Worm (Caenorhabditis elegans) whole organism, L4 larva: ENCODE results near the gene irld-8.

ENCODE experiments used
- Y5F2A.4 ChIP-seq: fragments of 200-800 bp; sonication (Bioruptor generic); optimal IDR thresholded peaks from 2 replicates; lab custom pipeline; 2018; ENCODE audit warnings: mild to moderate bottlenecking, missing genetic modification characterization, missing compliant biosample characterization
- aly-2 ChIP-seq: sonication (generic microtip); optimal IDR thresholded peaks from 2 replicates; lab custom pipeline; 2018; ENCODE audit warnings: missing biosample characterization, missing genetic modification characterization
- egl-27 ChIP-seq: sonication (generic microtip); optimal IDR thresholded peaks from 3 replicates; lab custom pipeline; 2017; ENCODE audit warnings: missing biosample characterization, missing genetic modification reagents, missing genetic modification characterization
- gei-8 ChIP-seq: fragments of 200-800 bp; sonication (Bioruptor generic); optimal IDR thresholded peaks from 2 replicates; lab custom pipeline; 2018; ENCODE audit warnings: mild to moderate bottlenecking, missing genetic modification characterization, missing compliant biosample characterization
- lin-29 ChIP-seq: fragments of 200-800 bp; sonication (Bioruptor generic); IDR thresholded peaks from 2 replicates; pipeline ENCODE4 v1.3.6; 2022; ENCODE audit warnings: missing genetic modification reagents, missing genetic modification characterization, missing compliant biosample characterization
- mdl-1 ChIP-seq, 2 experiments: fragments of 150-350 bp in 1 of 2; sonication (generic microtip) in 1 of 2; optimal IDR thresholded peaks; 2 replicates each; lab custom pipeline; 2014 to 2017; ENCODE audit warnings: missing biosample characterization in 2 of 2, missing genetic modification characterization in 2 of 2
- nhr-11 ChIP-seq: fragments of 150-350 bp; optimal IDR thresholded peaks from 2 replicates; lab custom pipeline; 2014; ENCODE audit warnings: missing biosample characterization, missing genetic modification characterization
- nhr-237 ChIP-seq: sonication (generic microtip); optimal IDR thresholded peaks from 2 replicates; lab custom pipeline; 2017; ENCODE audit warnings: missing biosample characterization, missing genetic modification characterization
- nhr-25 ChIP-seq: sonication (generic microtip); optimal IDR thresholded peaks from 2 replicates; lab custom pipeline; 2017; ENCODE audit warnings: missing genetic modification characterization, mild to moderate bottlenecking, missing compliant biosample characterization, antibody characterized with exemption, moderate library complexity, borderline replicate concordance; ENCODE audit not compliant: insufficient read depth
- unc-130 ChIP-seq: sonication (generic microtip); optimal IDR thresholded peaks from 2 replicates; lab custom pipeline; 2016; ENCODE audit warnings: missing genetic modification reagents, missing genetic modification characterization, missing compliant biosample characterization

DNA sequence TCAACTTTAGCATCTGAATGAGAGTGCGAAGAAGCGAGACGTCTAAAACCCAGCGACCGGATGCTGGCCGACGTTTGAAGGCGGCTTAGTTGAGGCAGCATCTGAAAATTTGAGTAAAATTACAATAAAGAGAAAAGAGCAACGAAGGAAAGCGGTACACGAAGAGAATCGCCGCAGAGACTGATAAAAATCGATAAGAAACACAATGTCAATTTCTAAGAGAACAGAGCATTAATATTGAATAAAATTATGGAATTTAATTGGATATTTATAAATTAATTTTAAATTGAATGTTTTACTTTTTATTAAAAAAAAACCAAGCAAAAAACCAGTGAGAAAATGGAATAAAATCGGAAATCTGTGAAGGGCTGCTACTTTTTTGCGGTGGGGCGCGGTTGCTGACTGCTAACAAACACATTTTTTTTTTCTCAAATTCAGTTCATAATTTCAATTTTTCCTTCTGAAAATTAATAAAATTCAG lies 14.6 kb downstream of the irld-8 start, which contains the start of the genes ndub-11 and moc-3:
- no peak for TF ChIP-seq lin-29 (GFP tag; lab: Robert Waterston, UW)
- TF ChIP-seq nhr-25 (tag; lab: Kevin White, UChicago): no peak
- no peak for TF ChIP-seq gei-8 (GFP tag; lab: Kevin White, UChicago)
- TF ChIP-seq aly-2 (tag; lab: Kevin White, UChicago): no peak
- no peak for TF ChIP-seq nhr-237 (tag; lab: Kevin White, UChicago)
- no peak for TF ChIP-seq nhr-11 (tag; lab: Kevin White, UChicago)
- TF ChIP-seq Y5F2A.4 (GFP tag; lab: Kevin White, UChicago): no peak
- TF ChIP-seq egl-27: no peak
- no peak for TF ChIP-seq unc-130
- no peak for TF ChIP-seq mdl-1 (tag; optimal IDR thresholded peaks at IDR 0.05; lab: Kevin White, UChicago)
